Fruit fly (Drosophila melanogaster): ENCODE measurements around the gene CG3246.

CG3246 gene

DNA sequence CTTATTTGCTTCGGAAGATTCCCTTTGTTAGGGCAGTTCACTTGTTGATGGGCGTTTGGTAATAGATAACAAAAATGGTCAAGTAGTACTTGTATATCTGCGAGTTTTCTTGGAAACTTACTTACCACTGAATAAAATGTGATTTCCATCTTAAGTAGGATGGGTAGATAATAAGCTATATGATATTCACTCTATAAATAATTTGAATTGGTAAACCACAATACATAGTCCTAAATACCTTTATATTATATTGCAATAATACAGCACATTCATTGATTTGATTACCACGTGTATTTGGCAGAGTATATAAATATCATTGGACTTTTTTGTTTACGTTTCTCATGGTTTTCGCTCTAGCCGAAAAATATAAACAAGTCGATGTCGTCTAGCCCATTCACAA, 14.2 kb upstream of the CG3246 start (continued):
- peak; percentile 65 for TF ChIP-seq Sox102F (GFP tag; optimal IDR thresholded peaks at IDR 0.05)
- TF ChIP-seq CG17385 (GFP tag; optimal IDR thresholded peaks at IDR 0.05), result peak; percentile 68
- TF ChIP-seq tin (GFP tag; optimal IDR thresholded peaks at IDR 0.05), result peak; percentile 72
- TF ChIP-seq chif (GFP tag; optimal IDR thresholded peaks at IDR 0.05), result peak; percentile 25 to 34
- TF ChIP-seq HmgD (GFP tag; optimal IDR thresholded peaks at IDR 0.05), result no peak
- peak; percentile 94 for TF ChIP-seq D19A (tag; optimal IDR thresholded peaks at IDR 0.05)
- TF ChIP-seq sr (GFP tag; IDR thresholded peaks at IDR 0.05), result no peak
- peak; percentile 28 for TF ChIP-seq CG17829 (tag; optimal IDR thresholded peaks at IDR 0.05)
- no peak for TF ChIP-seq CG31224 (GFP tag; IDR thresholded peaks at IDR 0.05)
- TF ChIP-seq MTF-1 (GFP tag; optimal IDR thresholded peaks at IDR 0.05; ENCODE audit: borderline replicate concordance), result no peak
- TF ChIP-seq ara (GFP tag; IDR thresholded peaks at IDR 0.05), result no peak
- TF ChIP-seq CG6791 (GFP tag; IDR thresholded peaks at IDR 0.05; ENCODE audit: partially characterized antibody), result no peak
- TF ChIP-seq lbe (GFP tag; optimal IDR thresholded peaks at IDR 0.05), result no peak
- TF ChIP-seq CG9437 (GFP tag; optimal IDR thresholded peaks at IDR 0.05), result peak; percentile 78
- TF ChIP-seq pzg (GFP tag; optimal IDR thresholded peaks at IDR 0.05), result no peak
- TF ChIP-seq CG7987 (GFP tag; optimal IDR thresholded peaks at IDR 0.05), result peak; percentile 31
- no peak for TF ChIP-seq wek (GFP tag; optimal IDR thresholded peaks at IDR 0.05)
- TF ChIP-seq CG30403 (GFP tag; optimal IDR thresholded peaks at IDR 0.05), result peak; percentile 82
- TF ChIP-seq CG14965 (GFP tag; optimal IDR thresholded peaks at IDR 0.05; ENCODE audit: borderline replicate concordance), result no peak
- TF ChIP-seq Dref (GFP tag; IDR thresholded peaks at IDR 0.05), result no peak
- TF ChIP-seq Blimp-1 (GFP tag; optimal IDR thresholded peaks at IDR 0.05), result no peak
- TF ChIP-seq gem (tag; optimal IDR thresholded peaks at IDR 0.05), result peak; percentile 82
- TF ChIP-seq twi (tag; optimal IDR thresholded peaks at IDR 0.05), result no peak
- peak; percentile 58 for TF ChIP-seq ind (GFP tag; optimal IDR thresholded peaks at IDR 0.05)
- TF ChIP-seq crp (GFP tag; optimal IDR thresholded peaks at IDR 0.05), result no peak
- TF ChIP-seq CG2116 (GFP tag; optimal IDR thresholded peaks at IDR 0.05), result no peak
- no peak for TF ChIP-seq CkIIα-i1 (GFP tag; IDR thresholded peaks at IDR 0.05)
- no peak for TF ChIP-seq fru (optimal IDR thresholded peaks at IDR 0.05)
- TF ChIP-seq CG18599 (GFP tag; optimal IDR thresholded peaks at IDR 0.05), result peak; percentile 77
- TF ChIP-seq mirr (GFP tag; optimal IDR thresholded peaks at IDR 0.05), result no peak
- TF ChIP-seq CG18011 (GFP tag; optimal IDR thresholded peaks at IDR 0.05), result peak; percentile 38
- TF ChIP-seq sug (tag; optimal IDR thresholded peaks at IDR 0.05), result peak; percentile 49
- TF ChIP-seq HLH3B (GFP tag; IDR thresholded peaks at IDR 0.05), result no peak
- TF ChIP-seq CG6175 (GFP tag; IDR thresholded peaks at IDR 0.05), result no peak
- TF ChIP-seq dan (GFP tag; IDR thresholded peaks at IDR 0.05), result no peak
- TF ChIP-seq knrl (GFP tag; IDR thresholded peaks at IDR 0.05; ENCODE audit: partially characterized antibody), result no peak
- TF ChIP-seq her (GFP tag; optimal IDR thresholded peaks at IDR 0.05), result no peak
- peak; percentile 62 for TF ChIP-seq CG12104 (GFP tag; optimal IDR thresholded peaks at IDR 0.05)
- TF ChIP-seq Dfd (GFP tag; optimal IDR thresholded peaks at IDR 0.05), result no peak
- peak; percentile 76 for TF ChIP-seq HHEX (GFP tag; optimal IDR thresholded peaks at IDR 0.05)
- TF ChIP-seq Sin3A (optimal IDR thresholded peaks at IDR 0.05), result no peak
- no peak for TF ChIP-seq CG1647 (GFP tag; optimal IDR thresholded peaks at IDR 0.05)
- peak; percentile 46; the same call in 1 of the 2 replicates for TF ChIP-seq CG32767 (GFP tag; IDR thresholded peaks at IDR 0.05)
- no peak for TF ChIP-seq gfzf (GFP tag; optimal IDR thresholded peaks at IDR 0.05)
- no peak for TF ChIP-seq ro (GFP tag; IDR thresholded peaks at IDR 0.05)
- TF ChIP-seq H15 (GFP tag; IDR thresholded peaks at IDR 0.05), result 0 out of 3 replicates have a peak, but pooled peaks have one; percentile 44
- no peak for TF ChIP-seq zen2 (GFP tag; IDR thresholded peaks at IDR 0.05; ENCODE audit: partially characterized antibody)
- TF ChIP-seq CG9727 (GFP tag; optimal IDR thresholded peaks at IDR 0.05), result peak; percentile 62
- peak; percentile 21 for TF ChIP-seq CG10543 (GFP tag; optimal IDR thresholded peaks at IDR 0.05)
- TF ChIP-seq gcm2 (GFP tag; optimal IDR thresholded peaks at IDR 0.05), result no peak
- peak; percentile 5 for TF ChIP-seq jumu (GFP tag; optimal IDR thresholded peaks at IDR 0.05)
